Worm (Caenorhabditis elegans): ENCODE data around the gene T24C4.5.

T24C4.5 gene

DNA sequence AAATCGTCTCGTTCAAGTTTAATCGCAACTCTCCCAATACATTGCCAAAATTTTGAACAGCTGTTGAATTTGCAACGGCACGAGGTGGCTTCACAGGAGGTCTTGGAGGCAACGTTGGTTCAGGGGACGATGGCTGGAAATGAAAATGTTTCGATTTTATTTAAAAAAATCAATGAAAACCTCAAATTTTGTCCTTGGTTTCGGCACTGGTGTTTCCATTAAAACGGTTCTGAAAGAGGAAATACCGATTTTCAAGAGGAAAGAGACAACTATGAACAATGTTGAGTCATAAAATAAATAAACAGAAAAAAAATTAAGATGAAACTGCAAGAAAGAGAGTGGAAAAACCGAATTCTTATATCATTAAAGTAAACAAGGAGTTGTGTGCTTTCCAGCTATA is 27.8 kb upstream of the T24C4.5 start, which contains the start of gene F23H11.4:
F23H11.4 (minus strand) TSS at position 229 of the 400 bp plus-strand sequence.
- TF ChIP-seq aly-1 (tag; optimal IDR thresholded peaks at IDR 0.05): no peak
- TF ChIP-seq B0310.2 (tag; optimal IDR thresholded peaks at IDR 0.05): no peak
- TF ChIP-seq tbx-11 (GFP tag; IDR thresholded peaks at IDR 0.05): no peak
- no peak for TF ChIP-seq scrt-1 (GFP tag; IDR thresholded peaks at IDR 0.05)
- no peak for TF ChIP-seq ama-1 (optimal IDR thresholded peaks at IDR 0.05)
- TF ChIP-seq pes-1 (GFP tag; IDR thresholded peaks at IDR 0.05): no peak
- no peak for TF ChIP-seq F13C5.2 (tag; optimal IDR thresholded peaks at IDR 0.05)
- TF ChIP-seq sea-1 (GFP tag; conservative IDR thresholded peaks at IDR 0.05): no peak
- no peak for TF ChIP-seq tbx-37 (GFP tag; conservative IDR thresholded peaks at IDR 0.05)
- no peak for TF ChIP-seq flt-1 (GFP tag; IDR thresholded peaks at IDR 0.05)
- no peak for TF ChIP-seq tra-4 (tag; optimal IDR thresholded peaks at IDR 0.05)
- TF ChIP-seq hmbx-1 (tag; optimal IDR thresholded peaks at IDR 0.05): no peak
- TF ChIP-seq ceh-13 (GFP tag; optimal IDR thresholded peaks at IDR 0.05): no peak
- no peak for TF ChIP-seq ets-7 (tag; optimal IDR thresholded peaks at IDR 0.05)
- no peak for TF ChIP-seq ceh-36 (tag; optimal IDR thresholded peaks at IDR 0.05)
- TF ChIP-seq hnd-1 (tag; optimal IDR thresholded peaks at IDR 0.05): no peak
- TF ChIP-seq hmg-4 (GFP tag; optimal IDR thresholded peaks at IDR 0.05): no peak

DNA sequence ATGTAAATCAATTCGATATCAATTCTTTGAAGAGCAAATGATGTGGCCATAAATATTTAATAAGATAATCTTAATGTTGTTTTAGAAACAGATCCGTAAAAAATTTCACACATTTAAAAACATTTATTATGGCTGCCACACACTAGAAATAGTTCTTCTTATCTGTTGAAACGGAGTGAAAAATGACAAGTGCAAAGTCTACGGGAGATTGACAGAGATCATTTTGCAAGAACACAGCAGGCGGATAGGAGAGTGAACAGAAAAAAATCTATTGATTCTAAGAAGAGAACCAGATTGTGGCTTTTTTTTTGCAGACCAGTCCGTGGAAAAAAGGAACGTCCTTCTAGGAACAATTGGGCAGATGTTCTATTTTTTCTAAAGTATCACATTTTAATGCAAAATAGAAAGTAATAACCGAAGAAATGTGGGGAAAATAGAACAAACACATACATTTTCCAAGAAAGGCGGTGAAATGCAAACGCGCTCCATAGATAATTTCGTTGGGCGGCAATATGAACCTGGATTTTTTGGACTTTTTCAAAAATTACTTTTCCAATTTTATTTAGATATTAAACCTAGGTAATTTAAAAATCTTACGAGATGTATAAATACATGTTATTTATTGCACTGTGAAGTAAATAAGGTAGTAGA is 22.2 kb upstream of the T24C4.5 start:
- TF ChIP-seq F13C5.2 (tag; optimal IDR thresholded peaks at IDR 0.05) (no peak), flt-1 (GFP tag; IDR thresholded peaks at IDR 0.05) (no peak), sea-1 (GFP tag; conservative IDR thresholded peaks at IDR 0.05) (no peak), hnd-1 (tag; optimal IDR thresholded peaks at IDR 0.05) (no peak), tra-4 (tag; optimal IDR thresholded peaks at IDR 0.05) (no peak), hmbx-1 (tag; optimal IDR thresholded peaks at IDR 0.05) (no peak), aly-1 (tag; optimal IDR thresholded peaks at IDR 0.05) (no peak), hmg-4 (GFP tag; optimal IDR thresholded peaks at IDR 0.05) (no peak)

DNA sequence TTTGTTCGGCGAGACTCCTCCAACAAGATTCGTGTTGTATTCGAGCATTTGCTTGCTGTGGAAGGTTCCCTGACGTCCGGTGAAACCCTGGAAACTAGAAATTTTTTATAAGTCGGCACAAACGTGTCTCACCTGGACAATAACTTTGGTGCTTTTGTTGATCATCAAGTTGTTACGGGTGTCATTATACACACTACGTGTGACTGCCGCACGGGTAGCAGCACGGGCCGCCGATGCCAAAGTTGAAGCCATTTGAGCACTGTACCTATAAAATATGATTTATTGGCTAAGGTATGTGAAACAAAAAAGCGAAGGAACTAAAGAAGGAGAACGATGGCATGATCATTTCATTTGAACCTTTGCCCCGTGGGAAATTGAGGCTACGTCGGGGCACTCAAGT is 21.6 kb upstream of the T24C4.5 start, which contains the start of gene sucl-2:
sucl-2 (minus strand) TSS at position 265 of the 400 bp plus-strand sequence.
- no peak for TF ChIP-seq F13C5.2 (tag; optimal IDR thresholded peaks at IDR 0.05)
- no peak for TF ChIP-seq tbx-37 (GFP tag; conservative IDR thresholded peaks at IDR 0.05)
- no peak for TF ChIP-seq tra-4 (tag; optimal IDR thresholded peaks at IDR 0.05)
- TF ChIP-seq scrt-1 (GFP tag; IDR thresholded peaks at IDR 0.05): no peak
- no peak for TF ChIP-seq ceh-36 (tag; optimal IDR thresholded peaks at IDR 0.05)
- no peak for TF ChIP-seq sea-1 (GFP tag; conservative IDR thresholded peaks at IDR 0.05)
- TF ChIP-seq B0310.2 (tag; optimal IDR thresholded peaks at IDR 0.05): no peak
- no peak for TF ChIP-seq ceh-13 (GFP tag; optimal IDR thresholded peaks at IDR 0.05)
- no peak for TF ChIP-seq ets-7 (tag; optimal IDR thresholded peaks at IDR 0.05)
- TF ChIP-seq flt-1 (GFP tag; IDR thresholded peaks at IDR 0.05): no peak
- TF ChIP-seq tbx-11 (GFP tag; IDR thresholded peaks at IDR 0.05): no peak
- no peak for TF ChIP-seq ama-1 (optimal IDR thresholded peaks at IDR 0.05)

ce11 chrIII:900134-900533 is 20.6 kb upstream of the T24C4.5 start:
- TF ChIP-seq ama-1 (optimal IDR thresholded peaks at IDR 0.05): no peak
- no peak for TF ChIP-seq B0310.2 (tag; optimal IDR thresholded peaks at IDR 0.05)
- no peak for TF ChIP-seq tra-4 (tag; optimal IDR thresholded peaks at IDR 0.05)
- no peak for TF ChIP-seq hmbx-1 (tag; optimal IDR thresholded peaks at IDR 0.05)
- no peak for TF ChIP-seq aly-1 (tag; optimal IDR thresholded peaks at IDR 0.05)
- no peak for TF ChIP-seq F13C5.2 (tag; optimal IDR thresholded peaks at IDR 0.05)
- no peak for TF ChIP-seq pes-1 (GFP tag; IDR thresholded peaks at IDR 0.05)
- TF ChIP-seq scrt-1 (GFP tag; IDR thresholded peaks at IDR 0.05): no peak
- no peak for TF ChIP-seq tbx-11 (GFP tag; IDR thresholded peaks at IDR 0.05)
- no peak for TF ChIP-seq hnd-1 (tag; optimal IDR thresholded peaks at IDR 0.05)
- TF ChIP-seq tbx-37 (GFP tag; conservative IDR thresholded peaks at IDR 0.05): no peak
- TF ChIP-seq hmg-4 (GFP tag; optimal IDR thresholded peaks at IDR 0.05): no peak
- TF ChIP-seq flt-1 (GFP tag; IDR thresholded peaks at IDR 0.05): no peak
- no peak for TF ChIP-seq sea-1 (GFP tag; conservative IDR thresholded peaks at IDR 0.05)

DNA sequence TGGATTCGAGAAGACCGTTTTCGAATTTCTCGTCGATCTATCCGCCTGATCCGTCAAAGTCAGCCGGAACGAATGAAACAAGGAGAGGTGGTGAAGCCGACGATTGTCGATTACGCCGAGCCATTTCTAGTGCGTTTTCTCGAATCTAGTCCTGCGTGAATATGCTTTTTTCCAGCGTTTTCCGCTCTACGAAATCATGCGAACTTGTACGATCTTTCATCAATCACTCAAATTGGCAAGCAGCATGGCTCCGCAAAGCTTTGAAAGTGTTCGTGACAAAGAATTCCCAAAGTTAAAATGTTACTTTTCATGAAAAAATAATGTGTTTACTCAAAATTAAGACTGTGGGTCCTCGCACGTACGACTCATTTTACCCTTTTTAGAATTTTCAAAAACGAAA is 17.4 kb upstream of the T24C4.5 start:
- TF ChIP-seq flt-1 (GFP tag; IDR thresholded peaks at IDR 0.05): no peak
- TF ChIP-seq ceh-13 (GFP tag; optimal IDR thresholded peaks at IDR 0.05): no peak
- no peak for TF ChIP-seq F13C5.2 (tag; optimal IDR thresholded peaks at IDR 0.05)
- TF ChIP-seq hmg-4 (GFP tag; optimal IDR thresholded peaks at IDR 0.05): no peak
- no peak for TF ChIP-seq hnd-1 (tag; optimal IDR thresholded peaks at IDR 0.05)
- TF ChIP-seq B0310.2 (tag; optimal IDR thresholded peaks at IDR 0.05): no peak
- TF ChIP-seq pes-1 (GFP tag; IDR thresholded peaks at IDR 0.05): no peak
- TF ChIP-seq ets-7 (tag; optimal IDR thresholded peaks at IDR 0.05): no peak
- TF ChIP-seq scrt-1 (GFP tag; IDR thresholded peaks at IDR 0.05): no peak
- TF ChIP-seq tbx-37 (GFP tag; conservative IDR thresholded peaks at IDR 0.05): no peak
- no peak for TF ChIP-seq tbx-11 (GFP tag; IDR thresholded peaks at IDR 0.05)
- TF ChIP-seq tra-4 (tag; optimal IDR thresholded peaks at IDR 0.05): no peak
- no peak for TF ChIP-seq ama-1 (optimal IDR thresholded peaks at IDR 0.05)
- TF ChIP-seq ceh-36 (tag; optimal IDR thresholded peaks at IDR 0.05): no peak
- TF ChIP-seq hmbx-1 (tag; optimal IDR thresholded peaks at IDR 0.05): no peak
- no peak for TF ChIP-seq aly-1 (tag; optimal IDR thresholded peaks at IDR 0.05)
- no peak for TF ChIP-seq sea-1 (GFP tag; conservative IDR thresholded peaks at IDR 0.05)

ce11 chrIII:895525-895924 is 16.0 kb upstream of the T24C4.5 start, which contains the start of the genes ztf-18 and F23H11.2:
Gene ztf-18, minus strand, starts transcription at chrIII:895712.
Gene F23H11.2, plus strand, starts transcription at chrIII:895747.
- no peak for TF ChIP-seq tbx-37 (GFP tag; conservative IDR thresholded peaks at IDR 0.05)
- TF ChIP-seq hnd-1 (tag; optimal IDR thresholded peaks at IDR 0.05): no peak
- TF ChIP-seq ets-7 (tag; optimal IDR thresholded peaks at IDR 0.05): no peak
- no peak for TF ChIP-seq B0310.2 (tag; optimal IDR thresholded peaks at IDR 0.05)
- no peak for TF ChIP-seq ceh-36 (tag; optimal IDR thresholded peaks at IDR 0.05)
- TF ChIP-seq ama-1 (optimal IDR thresholded peaks at IDR 0.05): no peak
- no peak for TF ChIP-seq hmg-4 (GFP tag; optimal IDR thresholded peaks at IDR 0.05)
- no peak for TF ChIP-seq ceh-13 (GFP tag; optimal IDR thresholded peaks at IDR 0.05)
- TF ChIP-seq F13C5.2 (tag; optimal IDR thresholded peaks at IDR 0.05): no peak
- TF ChIP-seq aly-1 (tag; optimal IDR thresholded peaks at IDR 0.05): no peak
- no peak for TF ChIP-seq scrt-1 (GFP tag; IDR thresholded peaks at IDR 0.05)
- no peak for TF ChIP-seq flt-1 (GFP tag; IDR thresholded peaks at IDR 0.05)

DNA sequence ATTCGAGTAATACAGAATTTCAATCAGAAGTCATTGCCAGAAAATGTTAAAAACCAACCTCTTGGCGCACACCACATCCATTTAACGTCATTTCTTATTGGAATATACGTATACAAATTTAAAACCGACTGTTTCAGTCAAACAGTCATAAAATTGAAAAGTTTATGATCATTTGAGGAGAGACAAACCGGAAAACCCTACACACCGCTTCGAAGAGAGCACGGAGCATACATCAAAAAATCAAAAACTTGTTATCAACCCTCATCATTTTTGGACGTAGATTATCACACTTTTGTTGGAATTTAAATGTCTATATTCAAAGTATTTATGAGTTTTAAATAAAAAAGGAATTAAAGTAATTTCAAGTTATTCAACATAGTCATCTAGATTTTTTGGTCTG is 11.5 kb upstream of the T24C4.5 start, which contains the start of gene T24C4.10:
T24C4.10 (minus strand) TSS at position 230 of the 400 bp plus-strand sequence.
- no peak for TF ChIP-seq hmg-4 (GFP tag; optimal IDR thresholded peaks at IDR 0.05)
- no peak for TF ChIP-seq ama-1 (optimal IDR thresholded peaks at IDR 0.05)
- TF ChIP-seq scrt-1 (GFP tag; IDR thresholded peaks at IDR 0.05): no peak
- no peak for TF ChIP-seq flt-1 (GFP tag; IDR thresholded peaks at IDR 0.05)
- no peak for TF ChIP-seq tbx-37 (GFP tag; conservative IDR thresholded peaks at IDR 0.05)
- TF ChIP-seq hmbx-1 (tag; optimal IDR thresholded peaks at IDR 0.05): no peak
- no peak for TF ChIP-seq sea-1 (GFP tag; conservative IDR thresholded peaks at IDR 0.05)

Data from whole organism, early embryonic.